Worm (Caenorhabditis elegans) whole organism, midembryonic: Measurements from ENCODE around the gene F54F2.7.

ENCODE experiments used
- T22C8.4 ChIP-seq: fragments of 200-800 bp; sonication (Bioruptor generic); IDR thresholded peaks from 2 replicates; pipeline ENCODE4 v1.3.6; 2022; ENCODE audit warnings: missing genetic modification characterization, missing compliant biosample characterization
- cog-1 ChIP-seq: sonication (generic microtip); optimal IDR thresholded peaks from 2 replicates; lab custom pipeline; 2016; ENCODE audit warnings: missing genetic modification characterization, missing compliant biosample characterization
- flt-1 ChIP-seq: fragments of 200-800 bp; sonication (Bioruptor generic); IDR thresholded peaks from 2 replicates; pipeline ENCODE4 v1.3.6; 2022; ENCODE audit warnings: missing genetic modification characterization, missing compliant biosample characterization
- med-1 ChIP-seq: sonication (generic microtip); optimal IDR thresholded peaks from 2 replicates; lab custom pipeline; 2017; ENCODE audit warnings: missing genetic modification characterization, mild to moderate bottlenecking, missing compliant biosample characterization, antibody characterized with exemption, missing genetic modification reagents; ENCODE audit not compliant: insufficient read depth
- ref-1 ChIP-seq: fragments of 200-800 bp; sonication (Bioruptor generic); conservative IDR thresholded peaks from 2 replicates; pipeline ENCODE4 v1.3.6; 2022; ENCODE audit warnings: missing genetic modification reagents, missing genetic modification characterization, missing compliant biosample characterization
- tab-1 ChIP-seq: fragments of 200-800 bp; sonication (Bioruptor generic); IDR thresholded peaks from 2 replicates; pipeline ENCODE4 v1.3.6; 2022; ENCODE audit warnings: missing genetic modification characterization, missing compliant biosample characterization
- ztf-23 ChIP-seq: fragments of 200-800 bp; sonication (Bioruptor generic); IDR thresholded peaks from 2 replicates; pipeline ENCODE4 v1.3.6; 2022; ENCODE audit warnings: missing genetic modification reagents, missing genetic modification characterization, missing compliant biosample characterization
- ztf-29 ChIP-seq: fragments of 200-800 bp; sonication (Bioruptor generic); IDR thresholded peaks from 2 replicates; pipeline ENCODE4 v1.3.6; 2022; ENCODE audit warnings: missing genetic modification reagents, missing genetic modification characterization, missing compliant biosample characterization

- TF ChIP-seq cog-1 (no peak), ztf-29 (no peak), flt-1 (no peak), T22C8.4 (GFP tag; lab: Robert Waterston, UW) (no peak), ztf-23 (GFP tag; lab: Robert Waterston, UW) (no peak), ref-1 (GFP tag; lab: Robert Waterston, UW) (no peak), med-1 (GFP tag; lab: Kevin White, UChicago) (no peak), tab-1 (no peak)
Measured at ce11 chrIII:8805815-8806214, 1.3 kb downstream of the F54F2.7 start.
